Fruit fly (Drosophila melanogaster) whole organism, embryonic: ENCODE data around the gene CG5021.
A peak's percentile ranks its signal among the peaks of the same experiment; 100 is the strongest.

Experiments
- CG10267 ChIP-seq: fragments of 200-800 bp; sonication (Bioruptor generic); optimal IDR thresholded peaks from 2 replicates; lab custom pipeline; 2018; ENCODE audit warnings: missing biosample characterization, mild to moderate bottlenecking, missing genetic modification characterization, moderate library complexity
- CG12155 ChIP-seq: fragments of 200-800 bp; sonication (Bioruptor generic); optimal IDR thresholded peaks from 3 replicates; lab custom pipeline; 2016; ENCODE audit warnings: missing biosample characterization, missing genetic modification characterization
- CG12299 ChIP-seq: fragments of 200-800 bp; sonication (Bioruptor generic); optimal IDR thresholded peaks from 2 replicates; lab custom pipeline; 2018; ENCODE audit warnings: missing biosample characterization, mild to moderate bottlenecking, missing genetic modification characterization
- CG12744 ChIP-seq: fragments of 200-800 bp; sonication (Bioruptor generic); optimal IDR thresholded peaks from 2 replicates; lab custom pipeline; 2016; ENCODE audit warnings: missing biosample characterization, missing genetic modification characterization
- CG14014 ChIP-seq: fragments of 200-800 bp; sonication (Bioruptor generic); IDR thresholded peaks from 2 replicates; pipeline ENCODE4 v1.3.6; 2022; ENCODE audit warnings: missing biosample characterization, missing genetic modification characterization
- CG14860 ChIP-seq: fragments of 200-800 bp; sonication (Bioruptor generic); IDR thresholded peaks from 3 replicates; pipeline ENCODE4 v1.3.6; 2022; ENCODE audit warnings: missing biosample characterization, missing genetic modification characterization; ENCODE audit not compliant: partially characterized antibody
- CG15011 ChIP-seq: fragments of 200-800 bp; sonication (Bioruptor generic); optimal IDR thresholded peaks from 3 replicates; lab custom pipeline; 2018; ENCODE audit warnings: missing biosample characterization, mild to moderate bottlenecking, missing genetic modification characterization
- CG15601 ChIP-seq: fragments of 200-800 bp; sonication (Bioruptor generic); optimal IDR thresholded peaks from 3 replicates; lab custom pipeline; 2019; ENCODE audit warnings: missing biosample characterization, mild to moderate bottlenecking, missing genetic modification characterization, moderate library complexity
- CG17328 ChIP-seq: fragments of 200-800 bp; sonication (Bioruptor generic); IDR thresholded peaks from 2 replicates; pipeline ENCODE4 v1.3.6; 2022; ENCODE audit warnings: missing biosample characterization, missing genetic modification characterization
- CG18011 ChIP-seq: fragments of 200-800 bp; sonication (Bioruptor generic); optimal IDR thresholded peaks from 2 replicates; lab custom pipeline; 2017; ENCODE audit warnings: missing biosample characterization, missing genetic modification characterization, mild to moderate bottlenecking, moderate library complexity, missing genotype
- CG18764 ChIP-seq: fragments of 200-800 bp; sonication (Bioruptor generic); optimal IDR thresholded peaks from 3 replicates; lab custom pipeline; 2016; ENCODE audit warnings: missing biosample characterization, missing genetic modification characterization
- CG2120 ChIP-seq: fragments of 200-800 bp; sonication (Bioruptor generic); optimal IDR thresholded peaks from 3 replicates; lab custom pipeline; 2016; ENCODE audit warnings: missing biosample characterization, missing genetic modification characterization
- CG31388 ChIP-seq: fragments of 200-800 bp; sonication (Bioruptor generic); optimal IDR thresholded peaks from 2 replicates; lab custom pipeline; 2016; ENCODE audit warnings: missing biosample characterization, missing genetic modification characterization
- CG3726 ChIP-seq: fragments of 200-800 bp; sonication (Bioruptor generic); IDR thresholded peaks from 3 replicates; pipeline ENCODE4, ENCODE4 v1.3.6; 2022; ENCODE audit warnings: missing biosample characterization, missing genetic modification characterization
- CG3847 ChIP-seq: fragments of 200-800 bp; sonication (Bioruptor generic); IDR thresholded peaks from 2 replicates; pipeline ENCODE4 v1.3.6; 2022; ENCODE audit warnings: missing biosample characterization, missing genetic modification characterization
- CG42726 ChIP-seq: fragments of 200-800 bp; sonication (Bioruptor generic); IDR thresholded peaks from 2 replicates; pipeline ENCODE4 v1.3.6; 2022; ENCODE audit warnings: missing biosample characterization, missing genetic modification characterization; ENCODE audit not compliant: partially characterized antibody
- CG4424 ChIP-seq: fragments of 200-800 bp; sonication (Bioruptor generic); optimal IDR thresholded peaks from 3 replicates; lab custom pipeline; 2016; ENCODE audit warnings: missing biosample characterization, missing genetic modification characterization
- CG4707 ChIP-seq: fragments of 200-800 bp; sonication (Bioruptor generic); optimal IDR thresholded peaks from 2 replicates; lab custom pipeline; 2018; ENCODE audit warnings: missing biosample characterization, mild to moderate bottlenecking, missing genetic modification characterization, moderate library complexity
- CG6175 ChIP-seq: fragments of 200-800 bp; sonication (Bioruptor generic); IDR thresholded peaks from 3 replicates; pipeline ENCODE4 v1.3.6; 2022; ENCODE audit warnings: missing biosample characterization, missing genetic modification characterization
- Drgx ChIP-seq: fragments of 200-800 bp; sonication (Bioruptor generic); IDR thresholded peaks from 2 replicates; pipeline ENCODE4 v1.3.6; 2022; ENCODE audit warnings: missing biosample characterization, missing genetic modification characterization
- HLH54F ChIP-seq: fragments of 200-800 bp; sonication (Bioruptor generic); optimal IDR thresholded peaks from 3 replicates; lab custom pipeline; 2016; ENCODE audit warnings: missing biosample characterization, missing genetic modification characterization
- Hand ChIP-seq: fragments of 200-800 bp; sonication (Bioruptor generic); optimal IDR thresholded peaks from 2 replicates; lab custom pipeline; 2017; ENCODE audit warnings: mild to moderate bottlenecking, missing biosample characterization, missing genetic modification reagents, missing genetic modification characterization
- Hey ChIP-seq: fragments of 200-800 bp; sonication (Bioruptor generic); optimal IDR thresholded peaks from 3 replicates; lab custom pipeline; 2018; ENCODE audit warnings: missing biosample characterization, mild to moderate bottlenecking, missing genetic modification characterization
- Hr78 ChIP-seq, 2 experiments: fragments of 200-800 bp in 1 of 2; fragments of >200 bp in 1 of 2; sonication (Bioruptor generic) in 1 of 2; optimal IDR thresholded peaks; 2 replicates each; lab custom pipeline; 2017 to 2019; ENCODE audit warnings: missing biosample characterization in 2 of 2, missing genetic modification characterization in 2 of 2, mild to moderate bottlenecking in 1 of 2, moderate library complexity in 1 of 2
- Hsf ChIP-seq: fragments of 200-800 bp; sonication (Bioruptor generic); optimal IDR thresholded peaks from 3 replicates; lab custom pipeline; 2016; ENCODE audit warnings: missing biosample characterization, missing genetic modification characterization
- Kr ChIP-seq: fragments of 200-800 bp; sonication (Bioruptor generic); optimal IDR thresholded peaks from 2 replicates; lab custom pipeline; 2017; ENCODE audit warnings: missing biosample characterization, mild to moderate bottlenecking, missing genetic modification characterization
- Neu2 ChIP-seq: fragments of 200-800 bp; sonication (Bioruptor generic); optimal IDR thresholded peaks from 3 replicates; lab custom pipeline; 2016; ENCODE audit warnings: missing biosample characterization, missing genetic modification characterization, borderline replicate concordance
- Nf-YA ChIP-seq: fragments of 200-800 bp; sonication (Bioruptor generic); IDR thresholded peaks from 2 replicates; pipeline ENCODE4 v1.3.6; 2022; ENCODE audit warnings: missing biosample characterization, missing genetic modification characterization
- Opbp ChIP-seq: fragments of 200-800 bp; sonication (Bioruptor generic); IDR thresholded peaks from 3 replicates; pipeline ENCODE4 v1.3.6; 2022; ENCODE audit warnings: missing biosample characterization, missing genetic modification characterization; ENCODE audit not compliant: partially characterized antibody
- Side ChIP-seq: fragments of 200-800 bp; sonication (Bioruptor generic); optimal IDR thresholded peaks from 2 replicates; lab custom pipeline; 2016; ENCODE audit warnings: missing biosample characterization, missing genetic modification characterization
- Six4 ChIP-seq: fragments of 200-800 bp; sonication (Bioruptor generic); optimal IDR thresholded peaks from 2 replicates; lab custom pipeline; 2016; ENCODE audit warnings: missing biosample characterization, missing genetic modification characterization
- Taf1 ChIP-seq: fragments of 200-800 bp; sonication (Bioruptor generic); IDR thresholded peaks from 2 replicates; pipeline ENCODE4 v1.3.6; 2022; ENCODE audit warnings: missing biosample characterization, missing genetic modification characterization
- br ChIP-seq: fragments of >200 bp; optimal IDR thresholded peaks from 2 replicates; lab custom pipeline; 2017
- btn ChIP-seq: fragments of 200-800 bp; sonication (Bioruptor generic); optimal IDR thresholded peaks from 2 replicates; lab custom pipeline; 2016; ENCODE audit warnings: missing biosample characterization, missing genetic modification characterization
- cas ChIP-seq: fragments of 200-800 bp; sonication (Bioruptor generic); IDR thresholded peaks from 2 replicates; pipeline ENCODE4 v1.3.6; 2022; ENCODE audit warnings: missing biosample characterization, missing genetic modification characterization
- cg ChIP-seq: fragments of 200-800 bp; sonication (Bioruptor generic); optimal IDR thresholded peaks from 3 replicates; lab custom pipeline; 2019; ENCODE audit warnings: missing biosample characterization, mild to moderate bottlenecking, missing genetic modification characterization, moderate library complexity
- chn ChIP-seq: fragments of 200-800 bp; sonication (Bioruptor generic); optimal IDR thresholded peaks from 2 replicates; lab custom pipeline; 2016; ENCODE audit warnings: missing biosample characterization, missing genetic modification characterization
- fd64A ChIP-seq: fragments of 200-800 bp; sonication (Bioruptor generic); optimal IDR thresholded peaks from 3 replicates; lab custom pipeline; 2018; ENCODE audit warnings: missing biosample characterization, mild to moderate bottlenecking, missing genetic modification characterization
- gro ChIP-seq: fragments of 200-800 bp; sonication (Bioruptor generic); optimal IDR thresholded peaks from 2 replicates; lab custom pipeline; 2016; ENCODE audit warnings: missing biosample characterization, missing genetic modification characterization
- nerfin-2 ChIP-seq: fragments of 200-800 bp; sonication (Bioruptor generic); IDR thresholded peaks from 2 replicates; pipeline ENCODE4 v1.3.6; 2022; ENCODE audit warnings: missing biosample characterization, missing genetic modification characterization; ENCODE audit not compliant: partially characterized antibody
- psq ChIP-seq: fragments of 200-800 bp; sonication (Bioruptor generic); optimal IDR thresholded peaks from 2 replicates; lab custom pipeline; 2017; ENCODE audit warnings: missing biosample characterization, missing genetic modification characterization
- schlank ChIP-seq: fragments of 200-800 bp; sonication (Bioruptor generic); optimal IDR thresholded peaks from 2 replicates; lab custom pipeline; 2018; ENCODE audit warnings: missing biosample characterization, mild to moderate bottlenecking, missing genetic modification characterization
- sd ChIP-seq: fragments of 200-800 bp; sonication (Bioruptor generic); optimal IDR thresholded peaks from 3 replicates; lab custom pipeline; 2018; ENCODE audit warnings: missing biosample characterization, mild to moderate bottlenecking, missing genetic modification characterization, moderate library complexity
- slbo ChIP-seq: fragments of 200-800 bp; sonication (Bioruptor generic); IDR thresholded peaks from 2 replicates; pipeline ENCODE4 v1.3.6; 2022; ENCODE audit warnings: missing biosample characterization, missing genetic modification characterization
- stc ChIP-seq: fragments of 200-800 bp; sonication (Bioruptor generic); IDR thresholded peaks from 2 replicates; pipeline ENCODE4 v1.3.6; 2022; ENCODE audit warnings: missing biosample characterization, missing genetic modification characterization
- tup ChIP-seq: fragments of 200-800 bp; sonication (Bioruptor generic); optimal IDR thresholded peaks from 2 replicates; lab custom pipeline; 2016; ENCODE audit warnings: missing biosample characterization, mild to moderate bottlenecking, missing genetic modification characterization, moderate library complexity
- twi ChIP-seq: fragments of 200-800 bp; optimal IDR thresholded peaks from 2 replicates; lab custom pipeline; 2019; ENCODE audit warnings: missing biosample characterization, mild to moderate bottlenecking, missing genetic modification characterization, moderate library complexity
- usp ChIP-seq: fragments of >200 bp; optimal IDR thresholded peaks from 2 replicates; lab custom pipeline; 2017; ENCODE audit warnings: missing biosample characterization, missing genetic modification characterization
- wek ChIP-seq: fragments of 200-800 bp; sonication (Bioruptor generic); optimal IDR thresholded peaks from 3 replicates; lab custom pipeline; 2018; ENCODE audit warnings: missing biosample characterization, mild to moderate bottlenecking, missing genetic modification characterization, moderate library complexity
- wor ChIP-seq: fragments of 200-800 bp; sonication (Bioruptor generic); IDR thresholded peaks from 2 replicates; pipeline ENCODE4 v1.3.6; 2022; ENCODE audit warnings: missing biosample characterization, missing genetic modification characterization
- zf30C ChIP-seq: fragments of 200-800 bp; sonication (Bioruptor generic); optimal IDR thresholded peaks from 3 replicates; lab custom pipeline; 2018; ENCODE audit warnings: missing biosample characterization, mild to moderate bottlenecking, missing genetic modification characterization

The CG5021 gene

dm6 chr3L:8920710-8921109 lies 45.9 kb upstream of the CG5021 start (continued):
- TF ChIP-seq slbo (GFP tag; lab: Robert Waterston, UW) (peak; percentile 74), sd (peak; percentile 21), Neu2 (GFP tag; lab: Kevin White, UChicago) (no peak), CG14014 (GFP tag; lab: Robert Waterston, UW) (peak; percentile 54; the same call in 1 of the 2 replicates), CG18011 (GFP tag; lab: Kevin White, UChicago) (no peak), CG17328 (peak; percentile 73), usp (GFP tag; lab: Kevin White, UChicago) (no peak), CG6175 (no peak), gro (peak; percentile 36), CG15011 (peak; percentile 36), CG15601 (tag; lab: Kevin White, UChicago) (peak; percentile 6), wor (GFP tag; lab: Robert Waterston, UW) (peak; percentile 57), Six4 (GFP tag; lab: Kevin White, UChicago) (no peak), twi (tag; lab: Kevin White, UChicago) (no peak), chn (peak; percentile 38), tup (no peak), Taf1 (GFP tag; lab: Robert Waterston, UW) (0 out of 2 replicates have a peak, but pooled peaks have one; percentile 28), zf30C (GFP tag; lab: Kevin White, UChicago) (no peak), Side (peak; percentile 48), CG12155 (GFP tag; lab: Kevin White, UChicago) (peak; percentile 36), wek (GFP tag; lab: Kevin White, UChicago) (no peak), Hr78 (GFP tag; optimal IDR thresholded peaks at IDR 0.05; lab: Kevin White, UChicago) (peak in 1 of 2 experiments; percentile 18), cg (GFP tag; lab: Kevin White, UChicago) (no peak), Nf-YA (GFP tag; lab: Robert Waterston, UW) (no peak), cas (no peak), CG42726 (GFP tag; lab: Robert Waterston, UW) (no peak), CG14860 (GFP tag; lab: Robert Waterston, UW) (no peak), fd64A (GFP tag; lab: Kevin White, UChicago) (peak; percentile 1), CG4707 (GFP tag; lab: Kevin White, UChicago) (peak; percentile 18), schlank (tag; lab: Kevin White, UChicago) (no peak), CG3847 (GFP tag; lab: Robert Waterston, UW) (no peak; the same call in 1 of the 2 replicates), br (lab: Kevin White, UChicago) (no peak), Hey (tag; lab: Kevin White, UChicago) (no peak), CG10267 (tag; lab: Kevin White, UChicago) (no peak), CG3726 (GFP tag; lab: Robert Waterston, UW) (peak; percentile 50; the same call in 1 of the 3 replicates), CG31388 (peak; percentile 14), Hsf (GFP tag; lab: Kevin White, UChicago) (peak; percentile 51), CG2120 (GFP tag; lab: Kevin White, UChicago) (peak; percentile 70), HLH54F (GFP tag; lab: Kevin White, UChicago) (peak; percentile 44), Drgx (GFP tag; lab: Robert Waterston, UW) (peak; percentile 94), Opbp (no peak), CG12744 (GFP tag; lab: Kevin White, UChicago) (peak; percentile 46), Hand (GFP tag; lab: Kevin White, UChicago) (peak; percentile 53), Kr (GFP tag; lab: Kevin White, UChicago) (no peak), nerfin-2 (no peak), CG12299 (tag; lab: Kevin White, UChicago) (no peak), psq (GFP tag; lab: Kevin White, UChicago) (no peak), CG18764 (GFP tag; lab: Kevin White, UChicago) (no peak), btn (GFP tag; lab: Kevin White, UChicago) (peak; percentile 38), CG4424 (GFP tag; lab: Kevin White, UChicago) (peak; percentile 66), stc (GFP tag; lab: Robert Waterston, UW) (peak; percentile 78)
